Worm (Caenorhabditis elegans) whole organism, L1 larva: ENCODE data around the gene F17E9.2.

ENCODE experiments used
- C04F5.9 ChIP-seq: sonication (generic microtip); optimal IDR thresholded peaks from 2 replicates; lab custom pipeline; 2016; ENCODE audit warnings: missing genetic modification characterization, missing compliant biosample characterization
- Y116A8C.19 ChIP-seq: sonication (generic microtip); optimal IDR thresholded peaks from 2 replicates; lab custom pipeline; 2016; ENCODE audit warnings: missing compliant biosample characterization, missing genetic modification characterization, borderline replicate concordance
- aha-1 ChIP-seq: fragments of 150-350 bp; optimal IDR thresholded peaks from 2 replicates; lab custom pipeline; 2014; ENCODE audit warnings: missing biosample characterization, missing genetic modification characterization
- aly-2 ChIP-seq: fragments of 150-350 bp; optimal IDR thresholded peaks from 2 replicates; lab custom pipeline; 2014; ENCODE audit warnings: missing biosample characterization, missing genetic modification characterization
- ama-1 ChIP-seq: fragments of 150-350 bp; optimal IDR thresholded peaks from 2 replicates; lab custom pipeline; 2014
- ceh-82 ChIP-seq, 3 experiments: fragments of 150-350 bp in 1 of 3; sonication (generic microtip) in 2 of 3; optimal IDR thresholded peaks; 2 replicates each; lab custom pipeline; 2014 to 2017; ENCODE audit warnings: missing biosample characterization in 3 of 3, missing genetic modification characterization in 3 of 3
- efl-1 ChIP-seq, 4 experiments: fragments of 150-350 bp; optimal IDR thresholded peaks in 3 of 4; peaks in 1 of 4; 1 replicate in 1 of 4; 2 replicates in 3 of 4; lab custom pipeline; 2014; ENCODE audit warnings: missing biosample characterization in 2 of 4, missing genetic modification characterization in 2 of 4, missing genetic modification reagents in 2 of 4
- egl-13 ChIP-seq: sonication (generic microtip); optimal IDR thresholded peaks from 2 replicates; lab custom pipeline; 2016; ENCODE audit warnings: missing genotype, missing genetic modification reagents, missing genetic modification characterization, missing compliant biosample characterization
- egl-27 ChIP-seq, 2 experiments: fragments of 150-350 bp in 1 of 2; sonication (generic microtip); optimal IDR thresholded peaks; 3 replicates each; lab custom pipeline; 2017 to 2018; ENCODE audit warnings: missing biosample characterization in 2 of 2, missing genetic modification characterization in 2 of 2, missing genetic modification reagents in 2 of 2
- elt-2 ChIP-seq: sonication (generic microtip); optimal IDR thresholded peaks from 2 replicates; lab custom pipeline; 2016; ENCODE audit warnings: missing genetic modification characterization, mild to moderate bottlenecking, inconsistent platforms, missing compliant biosample characterization, missing genetic modification reagents
- fkh-10 ChIP-seq: sonication (generic microtip); optimal IDR thresholded peaks from 2 replicates; lab custom pipeline; 2017; ENCODE audit warnings: missing biosample characterization, missing genetic modification reagents, missing genetic modification characterization
- fkh-4 ChIP-seq: sonication (generic microtip); optimal IDR thresholded peaks from 2 replicates; lab custom pipeline; 2016; ENCODE audit warnings: missing compliant biosample characterization, missing genetic modification characterization, borderline replicate concordance
- fos-1 ChIP-seq: fragments of 150-350 bp; optimal IDR thresholded peaks from 2 replicates; lab custom pipeline; 2014; ENCODE audit warnings: missing biosample characterization, missing genetic modification characterization
- hlh-17 ChIP-seq: fragments of 200-800 bp; sonication (Bioruptor generic); optimal IDR thresholded peaks from 2 replicates; lab custom pipeline; 2018; ENCODE audit warnings: missing genetic modification characterization, mild to moderate bottlenecking, missing compliant biosample characterization, moderate library complexity, borderline replicate concordance
- hlh-4 ChIP-seq: sonication (generic microtip); optimal IDR thresholded peaks from 2 replicates; lab custom pipeline; 2016; ENCODE audit warnings: mild to moderate bottlenecking, missing genetic modification characterization, missing compliant biosample characterization
- lin-13 ChIP-seq: fragments of 150-350 bp; optimal IDR thresholded peaks from 2 replicates; lab custom pipeline; 2014; ENCODE audit warnings: missing biosample characterization, missing genetic modification reagents, missing genetic modification characterization
- lin-14 ChIP-seq: fragments of 200-800 bp; sonication (Bioruptor generic); optimal IDR thresholded peaks from 2 replicates; lab custom pipeline; 2018; ENCODE audit warnings: mild to moderate bottlenecking, missing genetic modification characterization, moderate library complexity, missing compliant biosample characterization
- lin-15B ChIP-seq: fragments of 150-350 bp; sonication (generic microtip); optimal IDR thresholded peaks from 3 replicates; lab custom pipeline; 2014; ENCODE audit warnings: missing biosample characterization, missing genetic modification characterization
- lin-35 ChIP-seq, 2 experiments: fragments of 150-350 bp; optimal IDR thresholded peaks; 2 replicates each; lab custom pipeline; 2014; ENCODE audit warnings: missing biosample characterization in 2 of 2, missing genetic modification characterization in 2 of 2, missing genetic modification reagents in 2 of 2
- lsy-2 ChIP-seq, 2 experiments: fragments of 150-350 bp; optimal IDR thresholded peaks; 2 replicates each; lab custom pipeline; 2014; ENCODE audit warnings: missing biosample characterization in 2 of 2, missing genetic modification characterization in 2 of 2
- mab-9 ChIP-seq: fragments of 200-800 bp; sonication (Bioruptor generic); IDR thresholded peaks from 2 replicates; pipeline ENCODE4 v1.3.6; 2022; ENCODE audit warnings: missing genetic modification reagents, missing genetic modification characterization, missing compliant biosample characterization
- nhr-11 ChIP-seq: fragments of 150-350 bp; optimal IDR thresholded peaks from 2 replicates; lab custom pipeline; 2014; ENCODE audit warnings: missing biosample characterization, missing genetic modification characterization
- nhr-47 ChIP-seq: sonication (generic microtip); optimal IDR thresholded peaks from 2 replicates; lab custom pipeline; 2016; ENCODE audit warnings: mild to moderate bottlenecking, missing genetic modification characterization, moderate library complexity, missing compliant biosample characterization
- nhr-71 ChIP-seq: sonication (generic microtip); optimal IDR thresholded peaks from 2 replicates; lab custom pipeline; 2016; ENCODE audit warnings: mild to moderate bottlenecking, missing genetic modification characterization, moderate library complexity, missing compliant biosample characterization
- nhr-77 ChIP-seq: fragments of 150-350 bp; optimal IDR thresholded peaks from 2 replicates; lab custom pipeline; 2014; ENCODE audit warnings: missing biosample characterization, missing genetic modification characterization
- nhr-84 ChIP-seq: sonication (generic microtip); optimal IDR thresholded peaks from 2 replicates; lab custom pipeline; 2017; ENCODE audit warnings: missing biosample characterization, missing genetic modification characterization
- nhr-90 ChIP-seq: sonication (generic microtip); optimal IDR thresholded peaks from 2 replicates; lab custom pipeline; 2016; ENCODE audit warnings: mild to moderate bottlenecking, missing genetic modification characterization, missing compliant biosample characterization; ENCODE audit not compliant: poor library complexity
- pax-3 ChIP-seq: fragments of 200-800 bp; sonication (Bioruptor generic); optimal IDR thresholded peaks from 2 replicates; lab custom pipeline; 2018; ENCODE audit warnings: mild to moderate bottlenecking, missing genetic modification characterization, moderate library complexity, missing compliant biosample characterization
- pqm-1 ChIP-seq: sonication (generic microtip); optimal IDR thresholded peaks from 3 replicates; lab custom pipeline; 2017; ENCODE audit warnings: missing biosample characterization, missing genetic modification characterization
- rnt-1 ChIP-seq: sonication (generic microtip); optimal IDR thresholded peaks from 2 replicates; lab custom pipeline; 2016; ENCODE audit warnings: mild to moderate bottlenecking, missing genetic modification characterization, moderate library complexity, missing compliant biosample characterization
- skn-1 ChIP-seq: fragments of 150-350 bp; optimal IDR thresholded peaks from 2 replicates; lab custom pipeline; 2014; ENCODE audit warnings: missing biosample characterization, missing genetic modification characterization
- sox-4 ChIP-seq: sonication (generic microtip); optimal IDR thresholded peaks from 2 replicates; lab custom pipeline; 2016; ENCODE audit warnings: missing genetic modification characterization, missing compliant biosample characterization
- sptf-1 ChIP-seq: fragments of 150-350 bp; optimal IDR thresholded peaks from 2 replicates; lab custom pipeline; 2014; ENCODE audit warnings: missing biosample characterization, missing genetic modification characterization
- swsn-7 ChIP-seq: sonication (generic microtip); optimal IDR thresholded peaks from 2 replicates; lab custom pipeline; 2016; ENCODE audit warnings: missing genetic modification characterization, missing compliant biosample characterization
- tlp-1 ChIP-seq: fragments of 150-350 bp; optimal IDR thresholded peaks from 2 replicates; lab custom pipeline; 2014; ENCODE audit warnings: missing biosample characterization, missing genetic modification characterization
- unc-130 ChIP-seq: fragments of 150-350 bp; optimal IDR thresholded peaks from 2 replicates; lab custom pipeline; 2017; ENCODE audit warnings: missing biosample characterization, missing genetic modification characterization, inconsistent platforms
- unc-86 ChIP-seq: sonication (generic microtip); optimal IDR thresholded peaks from 2 replicates; lab custom pipeline; 2016; ENCODE audit warnings: missing genetic modification characterization, missing compliant biosample characterization
- unc-98 ChIP-seq: fragments of 200-800 bp; sonication (Bioruptor generic); IDR thresholded peaks from 2 replicates; pipeline ENCODE4 v1.3.6; 2022; ENCODE audit warnings: missing genetic modification characterization, missing compliant biosample characterization
- xbp-1 ChIP-seq: sonication (generic microtip); optimal IDR thresholded peaks from 2 replicates; lab custom pipeline; 2016; ENCODE audit warnings: missing genetic modification characterization, missing compliant biosample characterization
- zag-1 ChIP-seq: fragments of 150-350 bp; optimal IDR thresholded peaks from 2 replicates; lab custom pipeline; 2014; ENCODE audit warnings: missing biosample characterization, missing genetic modification characterization
- ztf-4 ChIP-seq: fragments of 150-350 bp; optimal IDR thresholded peaks from 2 replicates; lab custom pipeline; 2014; ENCODE audit warnings: missing biosample characterization, missing genetic modification characterization

Gene F17E9.2

DNA sequence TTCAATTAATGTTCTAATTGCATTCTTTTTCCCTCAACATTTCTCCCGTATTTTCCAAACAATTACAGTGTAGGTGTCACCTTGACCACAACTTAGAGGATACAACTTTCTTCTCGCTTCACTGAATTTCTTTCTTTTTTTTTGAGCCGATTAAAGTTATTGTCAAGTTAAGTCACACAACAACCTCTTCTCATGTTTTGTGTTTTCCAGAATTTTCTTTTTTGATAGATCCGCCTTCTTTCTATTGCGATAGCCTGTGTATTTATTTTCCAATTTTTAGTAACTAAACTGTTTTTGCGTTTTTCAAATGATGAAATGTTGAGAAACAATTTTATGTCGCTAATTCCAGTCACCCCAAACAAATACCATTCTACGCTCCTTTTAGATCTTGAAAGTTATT lies 30.0 kb upstream of the F17E9.2 start, which contains the start of gene F35H10.3:
Gene F35H10.3 (plus strand): TSS at position 301 of the 400 bp plus-strand sequence.
- no peak for TF ChIP-seq pax-3
- TF ChIP-seq pqm-1 = no peak
- TF ChIP-seq lin-15B (tag; lab: Kevin White, UChicago) = no peak
- no peak for TF ChIP-seq nhr-77
- TF ChIP-seq aha-1 (tag; lab: Kevin White, UChicago) = no peak
- TF ChIP-seq ceh-82 (tag; optimal IDR thresholded peaks at IDR 0.05; lab: Kevin White, UChicago) = no peak
- no peak for TF ChIP-seq zag-1 (tag; lab: Kevin White, UChicago)
- TF ChIP-seq lin-35 (GFP tag; optimal IDR thresholded peaks at IDR 0.05; lab: Kevin White, UChicago) = no peak
- TF ChIP-seq aly-2 (tag; lab: Kevin White, UChicago) = no peak
- TF ChIP-seq nhr-47 (tag; lab: Kevin White, UChicago) = no peak
- TF ChIP-seq, all 84 proteins: peak for 0

DNA sequence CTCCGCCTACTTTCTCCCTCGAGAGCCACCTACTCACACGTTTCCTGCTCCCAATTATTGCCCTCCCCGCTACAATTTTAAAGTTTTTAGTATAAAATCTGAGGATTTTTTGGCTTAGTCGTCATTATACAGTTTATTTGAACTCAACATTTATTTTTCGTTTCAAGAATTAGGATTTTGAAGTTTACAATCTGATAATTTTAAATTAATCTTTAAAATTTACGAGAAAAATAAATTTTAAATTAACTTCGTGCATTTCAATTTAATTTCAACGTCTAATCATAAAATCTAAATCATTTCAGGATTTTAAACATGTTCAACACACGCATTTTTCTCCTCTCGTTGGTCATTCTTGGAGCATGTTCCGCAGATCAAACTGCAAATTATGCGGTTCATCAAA lies 26.8 kb upstream of the F17E9.2 start, which contains the start of gene F35H10.2:
Gene F35H10.2 (plus strand): TSS at position 301 of the 400 bp plus-strand sequence.
- TF ChIP-seq aly-2 (tag; lab: Kevin White, UChicago) (no peak), C04F5.9 (no peak), nhr-71 (tag; lab: Kevin White, UChicago) (no peak), lsy-2 (tag; optimal IDR thresholded peaks at IDR 0.05; lab: Kevin White, UChicago) (no peak), hlh-4 (tag; lab: Kevin White, UChicago) (no peak), skn-1 (no peak), egl-13 (no peak), xbp-1 (tag; lab: Kevin White, UChicago) (no peak), nhr-11 (tag; lab: Kevin White, UChicago) (no peak), hlh-17 (GFP tag; lab: Kevin White, UChicago) (no peak), lin-13 (GFP tag; lab: Kevin White, UChicago) (no peak), unc-130 (tag; lab: Kevin White, UChicago) (no peak), rnt-1 (tag; lab: Kevin White, UChicago) (no peak), fkh-10 (GFP tag; lab: Kevin White, UChicago) (no peak), nhr-90 (no peak), efl-1 (optimal IDR thresholded peaks at IDR 0.05; lab: Kevin White, UChicago) (no peak), efl-1 (GFP tag; optimal IDR thresholded peaks at IDR 0.05 in 1 of 2; lab: Kevin White, UChicago) (no peak), Y116A8C.19 (tag; lab: Kevin White, UChicago) (no peak), nhr-84 (tag; lab: Kevin White, UChicago) (no peak)

DNA sequence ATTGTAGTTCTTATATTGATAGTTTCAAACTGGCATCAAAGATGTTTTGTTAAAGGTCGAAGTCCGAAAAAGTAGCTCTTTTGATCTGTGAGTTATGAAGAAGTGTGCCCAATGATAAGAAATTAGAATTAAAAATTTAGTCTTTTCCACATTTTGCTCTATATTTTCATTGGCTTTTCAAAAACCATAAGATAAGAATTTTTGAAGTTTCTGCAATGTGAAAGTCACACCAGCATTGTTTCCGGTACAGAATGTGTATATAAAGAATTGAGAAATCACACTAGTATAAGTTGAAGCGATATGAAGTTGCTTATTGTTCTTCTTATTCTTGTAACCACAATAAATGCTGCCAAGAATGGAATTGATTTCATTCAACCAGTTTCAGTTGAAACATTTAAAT lies 23.2 kb upstream of the F17E9.2 start, which contains the start of gene lys-10:
Gene lys-10 (plus strand): TSS at position 301 of the 400 bp plus-strand sequence.
- no peak for TF ChIP-seq sptf-1 (tag; lab: Kevin White, UChicago)
- TF ChIP-seq swsn-7 = no peak
- TF ChIP-seq unc-86 (tag; lab: Kevin White, UChicago) = no peak
- TF ChIP-seq nhr-84 (tag; lab: Kevin White, UChicago) = no peak
- TF ChIP-seq ztf-4 (tag; lab: Kevin White, UChicago) = no peak
- TF ChIP-seq fos-1 (tag; lab: Kevin White, UChicago) = no peak
- no peak for TF ChIP-seq lin-13 (GFP tag; lab: Kevin White, UChicago)
- no peak for TF ChIP-seq sox-4 (tag; lab: Kevin White, UChicago)
- TF ChIP-seq ama-1 (lab: Kevin White, UChicago) = no peak
- TF ChIP-seq egl-27 (tag; optimal IDR thresholded peaks at IDR 0.05; lab: Kevin White, UChicago) = no peak
- no peak for TF ChIP-seq elt-2
- TF ChIP-seq mab-9 (GFP tag; lab: Robert Waterston, UW) = no peak
- no peak for TF ChIP-seq unc-98 (GFP tag; lab: Robert Waterston, UW)
- no peak for TF ChIP-seq lin-14 (GFP tag; lab: Kevin White, UChicago)
- no peak for TF ChIP-seq fkh-4
- no peak for TF ChIP-seq lin-35 (GFP tag; optimal IDR thresholded peaks at IDR 0.05; lab: Kevin White, UChicago)
- TF ChIP-seq tlp-1 = no peak
- TF ChIP-seq, all 84 proteins: peak for 0
